Worm (Caenorhabditis elegans) whole organism, early embryonic: ENCODE data around the gene C39D10.11.

ENCODE experiments used
- F13C5.2 ChIP-seq: sonication (generic microtip); optimal IDR thresholded peaks from 2 replicates; lab custom pipeline; 2017; ENCODE audit warnings: mild to moderate bottlenecking, missing genetic modification characterization, inconsistent platforms, missing compliant biosample characterization
- aly-1 ChIP-seq: sonication (generic microtip); optimal IDR thresholded peaks from 2 replicates; lab custom pipeline; 2016; ENCODE audit warnings: missing genetic modification characterization, missing compliant biosample characterization
- ama-1 ChIP-seq: fragments of 150-350 bp; optimal IDR thresholded peaks from 2 replicates; lab custom pipeline; 2014
- flt-1 ChIP-seq: fragments of 200-800 bp; sonication (Bioruptor generic); IDR thresholded peaks from 2 replicates; pipeline ENCODE4 v1.3.6; 2022; ENCODE audit warnings: missing genetic modification characterization, missing compliant biosample characterization
- hmg-4 ChIP-seq: fragments of 200-800 bp; sonication (Bioruptor generic); optimal IDR thresholded peaks from 2 replicates; lab custom pipeline; 2018; ENCODE audit warnings: mild to moderate bottlenecking, missing genetic modification characterization, missing compliant biosample characterization
- pes-1 ChIP-seq: fragments of 200-800 bp; sonication (Bioruptor generic); IDR thresholded peaks from 2 replicates; pipeline ENCODE4 v1.3.6; 2022; ENCODE audit warnings: missing genetic modification reagents, missing genetic modification characterization, missing compliant biosample characterization
- tbx-37 ChIP-seq: fragments of 200-800 bp; sonication (Bioruptor generic); conservative IDR thresholded peaks from 2 replicates; pipeline ENCODE4 v1.3.6; 2022; ENCODE audit warnings: missing genetic modification reagents, missing genetic modification characterization, missing compliant biosample characterization

DNA sequence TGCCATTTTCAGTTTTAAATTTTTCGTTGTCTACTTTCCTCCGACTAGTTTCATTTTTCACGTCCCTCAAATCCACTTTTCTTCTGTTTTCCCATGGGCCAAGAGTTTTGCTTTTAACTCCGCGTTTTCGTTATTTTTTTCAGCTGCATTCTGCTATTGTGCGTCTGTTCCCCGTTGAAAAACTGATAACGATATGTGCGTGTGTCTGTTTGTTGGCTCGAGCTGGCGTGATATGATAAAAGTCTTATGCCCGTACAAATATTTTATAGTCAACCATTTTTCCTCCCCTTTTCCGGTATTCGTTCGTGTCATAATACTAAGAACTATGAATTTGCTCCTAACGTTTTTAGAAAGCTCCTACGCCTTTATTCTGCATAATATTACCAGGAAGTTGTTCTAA is 1.2 kb upstream of the C39D10.11 start:
- no peak for TF ChIP-seq flt-1 (GFP tag; lab: Robert Waterston, UW)
- TF ChIP-seq hmg-4, result no peak
- no peak for TF ChIP-seq ama-1 (lab: Kevin White, UChicago)
- no peak for TF ChIP-seq aly-1
- no peak for TF ChIP-seq F13C5.2 (tag; lab: Kevin White, UChicago)
- no peak for TF ChIP-seq pes-1
- no peak for TF ChIP-seq tbx-37
